Worm (Caenorhabditis elegans) whole organism, L4/young adult: ENCODE results near the gene F28F9.2.

Experiments used
- W03F9.2 ChIP-seq: fragments of 150-350 bp; optimal IDR thresholded peaks from 2 replicates; lab custom pipeline; 2014; ENCODE audit warnings: missing biosample characterization, missing genetic modification characterization
- dao-5 ChIP-seq: sonication (generic microtip); optimal IDR thresholded peaks from 2 replicates; lab custom pipeline; 2016; ENCODE audit warnings: missing genotype, missing genetic modification characterization, moderate library complexity, missing compliant biosample characterization
- him-1 ChIP-seq: sonication (generic microtip); optimal IDR thresholded peaks from 2 replicates; lab custom pipeline; 2016; ENCODE audit warnings: missing genotype, missing genetic modification reagents, missing genetic modification characterization, missing compliant biosample characterization

The F28F9.2 gene

DNA sequence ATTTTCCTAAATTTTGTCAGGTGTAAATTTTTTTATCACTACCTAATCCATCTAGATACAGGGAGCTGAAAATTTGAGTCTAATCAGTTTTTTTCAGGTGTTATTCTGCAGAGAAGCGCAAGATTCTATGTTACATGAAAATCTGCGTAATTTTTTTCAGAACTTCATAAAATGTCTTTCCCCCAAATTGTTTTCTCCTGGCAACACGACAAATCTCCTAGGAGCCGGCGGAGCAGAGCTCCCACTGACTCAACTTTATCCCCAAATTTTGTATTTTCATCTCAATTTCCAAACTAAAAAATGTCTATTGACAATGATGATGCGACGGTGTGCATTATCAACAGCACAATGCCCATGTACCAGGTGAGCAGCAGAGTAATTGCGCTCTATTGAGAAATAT is at the start of gene F28F9.2:
Gene F28F9.2, plus strand, starts transcription at position 301 of the 400 bp plus-strand sequence.
- TF ChIP-seq dao-5 = no peak
- TF ChIP-seq W03F9.2 = no peak
- no peak for TF ChIP-seq him-1 (tag; lab: Kevin White, UChicago)

DNA sequence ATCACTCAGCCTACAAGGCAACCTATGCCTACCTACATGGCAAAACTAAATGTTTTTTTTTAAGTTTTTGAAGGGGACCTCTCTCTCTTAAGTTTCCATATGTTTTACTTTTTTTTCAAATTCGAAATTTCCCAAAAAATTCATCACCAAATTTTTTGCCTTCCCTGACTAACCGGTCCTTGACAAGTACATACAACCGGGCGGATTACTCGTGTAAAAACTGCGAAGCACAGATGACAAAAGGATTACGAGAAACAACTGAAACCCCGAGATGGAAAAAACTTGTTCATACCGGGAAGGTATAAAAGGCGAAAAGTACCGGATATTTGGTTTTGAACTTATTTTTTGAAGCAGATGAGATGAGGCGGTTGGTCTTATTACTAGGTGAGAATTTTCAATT is 45.1 kb upstream of the F28F9.2 start, which contains the start of gene K09B3.1:
Gene K09B3.1, plus strand, starts transcription at position 301 of the 400 bp plus-strand sequence.
- TF ChIP-seq dao-5 = no peak
- no peak for TF ChIP-seq W03F9.2
- no peak for TF ChIP-seq him-1 (tag; lab: Kevin White, UChicago)

ce11 chrIV:3797442-3797841 is 42.1 kb upstream of the F28F9.2 start:
- TF ChIP-seq W03F9.2 (no peak), dao-5 (no peak), him-1 (tag; lab: Kevin White, UChicago) (no peak)

DNA sequence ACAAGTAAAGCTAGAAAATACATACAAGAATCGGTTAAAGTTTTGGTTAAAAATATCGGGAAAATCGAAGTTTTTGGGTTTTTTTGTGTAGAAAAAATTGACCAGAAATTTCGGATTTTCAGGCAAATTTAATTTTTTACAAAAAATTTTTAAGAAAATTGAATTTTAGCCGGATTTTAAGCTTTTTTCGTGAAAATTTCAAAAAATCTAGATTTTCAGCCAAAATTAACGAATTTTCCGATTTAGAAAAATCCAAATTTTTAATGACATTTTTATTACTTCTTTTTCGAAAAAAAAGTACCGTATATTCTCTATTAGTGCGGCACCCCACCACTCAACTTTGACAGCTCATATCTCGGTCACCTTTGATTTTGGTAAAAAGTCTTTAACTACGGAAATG is 38.6 kb upstream of the F28F9.2 start, which contains the start of gene osm-3:
Gene osm-3, minus strand, starts transcription at position 101 of the 400 bp plus-strand sequence.
- TF ChIP-seq him-1 (tag; lab: Kevin White, UChicago) (no peak), W03F9.2 (no peak), dao-5 (no peak)

DNA sequence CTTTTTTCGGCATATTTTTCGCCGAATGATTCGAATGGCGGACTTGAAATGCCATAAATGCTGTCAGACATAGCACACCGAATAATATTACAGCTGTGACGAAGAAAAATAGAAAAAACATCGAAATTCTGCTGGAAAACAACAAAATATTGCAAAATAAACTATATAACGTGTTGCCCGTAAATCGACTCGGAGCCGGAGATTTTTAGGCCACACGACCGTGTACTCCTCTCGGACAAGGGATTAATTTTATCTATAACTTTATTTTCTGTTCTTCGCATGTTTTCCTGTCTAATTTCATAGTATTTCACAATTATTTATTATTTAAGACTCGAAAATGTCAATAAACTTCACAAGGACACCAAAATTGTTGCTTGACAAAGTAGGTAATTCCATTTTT is 36.3 kb upstream of the F28F9.2 start, which contains the start of the genes algn-14 and M02B7.2:
Gene algn-14, minus strand, starts transcription at position 175 of the 400 bp plus-strand sequence.
Gene M02B7.2, plus strand, starts transcription at position 330 of the 400 bp plus-strand sequence.
- TF ChIP-seq dao-5 = no peak
- TF ChIP-seq W03F9.2 = peak; percentile 49

DNA sequence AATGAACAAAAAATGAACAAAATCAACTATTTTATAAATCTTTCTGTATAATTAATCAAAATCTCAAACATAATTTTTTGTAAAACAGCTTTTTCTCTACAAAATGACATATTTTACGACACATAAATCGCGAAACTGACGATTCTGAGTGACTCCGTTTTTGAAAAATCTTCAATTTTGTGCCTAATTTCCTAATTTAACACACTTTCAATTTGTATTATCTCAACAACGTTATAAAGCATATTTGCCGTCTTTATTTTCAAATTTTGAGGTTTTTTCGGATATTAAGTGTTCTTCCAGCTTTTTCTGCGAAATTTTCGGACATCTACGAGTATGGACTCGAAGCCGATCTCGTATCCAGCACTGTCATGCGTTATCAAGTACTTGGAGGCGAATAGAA is 34.3 kb upstream of the F28F9.2 start, which contains the start of gene fbxc-47:
Gene fbxc-47, plus strand, starts transcription at position 301 of the 400 bp plus-strand sequence.
- TF ChIP-seq dao-5 = no peak
- no peak for TF ChIP-seq him-1 (tag; lab: Kevin White, UChicago)
- no peak for TF ChIP-seq W03F9.2

ce11 chrIV:3807092-3807491 is 32.4 kb upstream of the F28F9.2 start, which contains the start of gene M02B7.7:
Gene M02B7.7 (minus strand): TSS chrIV:3807192.
- TF ChIP-seq dao-5 = no peak
- TF ChIP-seq him-1 (tag; lab: Kevin White, UChicago) = no peak
- TF ChIP-seq W03F9.2 = no peak

ce11 chrIV:3807545-3807944 is 32.0 kb upstream of the F28F9.2 start:
- TF ChIP-seq him-1 (tag; lab: Kevin White, UChicago) (no peak), W03F9.2 (no peak), dao-5 (no peak)

- TF ChIP-seq W03F9.2 (no peak), him-1 (tag; lab: Kevin White, UChicago) (no peak), dao-5 (no peak)
These were observed 26.7 kb upstream of the F28F9.2 start for ce11 chrIV:3812812-3813211.

- TF ChIP-seq dao-5 = no peak
- TF ChIP-seq W03F9.2 = no peak
- no peak for TF ChIP-seq him-1 (tag; lab: Kevin White, UChicago)
These were observed 24.8 kb upstream of the F28F9.2 start for ce11 chrIV:3814553-3815258.

ce11 chrIV:3815259-3815644 is 24.3 kb upstream of the F28F9.2 start:
- no peak for TF ChIP-seq him-1 (tag; lab: Kevin White, UChicago)
- TF ChIP-seq dao-5 = no peak
- no peak for TF ChIP-seq W03F9.2

- TF ChIP-seq dao-5 = no peak
- TF ChIP-seq W03F9.2 = no peak
- TF ChIP-seq him-1 (tag; lab: Kevin White, UChicago) = no peak
These were observed 22.3 kb upstream of the F28F9.2 start for ce11 chrIV:3817253-3817652.

DNA sequence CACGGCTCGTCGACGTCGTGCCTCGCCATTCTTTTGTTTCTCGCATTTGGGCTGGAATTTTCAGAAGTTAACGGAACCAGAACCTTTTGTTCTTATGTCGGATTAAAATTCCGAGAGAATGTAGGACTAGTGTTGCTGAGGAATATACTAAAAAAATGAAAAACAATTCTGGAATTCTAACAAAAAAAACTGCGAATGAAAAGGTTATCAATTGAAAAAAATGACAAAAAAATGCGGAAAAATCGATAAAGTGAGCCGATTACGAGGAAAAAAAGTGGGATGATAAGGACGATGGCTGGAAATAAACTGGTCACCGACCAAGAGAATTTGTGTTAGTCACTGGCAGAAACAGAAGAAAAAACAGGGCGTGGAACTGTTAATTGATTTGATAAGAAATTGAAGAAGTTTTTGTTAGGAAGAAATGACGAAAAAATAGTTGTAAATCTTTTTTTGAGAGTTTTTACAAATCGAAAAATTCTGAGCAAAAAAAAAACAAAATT is 20.2 kb upstream of the F28F9.2 start, which contains the start of gene bris-1:
Gene bris-1, minus strand, starts transcription at position 51 of the 500 bp plus-strand sequence.
- TF ChIP-seq dao-5 = no peak
- no peak for TF ChIP-seq W03F9.2
- no peak for TF ChIP-seq him-1 (tag; lab: Kevin White, UChicago)

DNA sequence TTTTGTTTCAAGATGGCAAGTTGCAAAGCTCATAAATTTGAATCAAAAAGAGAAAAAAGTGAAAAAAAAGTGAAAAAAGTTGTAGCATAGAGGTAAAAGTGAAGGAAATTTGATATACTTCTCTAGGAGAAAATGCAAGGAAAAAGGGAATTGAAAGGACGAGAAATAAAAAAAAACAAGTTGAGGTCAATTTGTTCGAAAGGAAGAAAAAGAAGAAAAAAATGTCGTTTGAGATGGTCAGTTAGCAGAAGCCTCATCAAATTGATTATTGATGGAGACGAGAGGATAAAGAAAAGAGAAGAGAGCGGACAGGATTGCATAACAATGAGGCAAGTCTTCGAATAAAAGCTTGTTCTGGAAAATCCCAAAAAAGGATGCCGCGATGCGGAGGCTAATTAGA is 19.4 kb upstream of the F28F9.2 start:
- TF ChIP-seq dao-5 (no peak), W03F9.2 (no peak), him-1 (tag; lab: Kevin White, UChicago) (no peak)

- TF ChIP-seq W03F9.2 = no peak
- no peak for TF ChIP-seq dao-5
- TF ChIP-seq him-1 (tag; lab: Kevin White, UChicago) = no peak
These were observed 18.0 kb upstream of the F28F9.2 start for ce11 chrIV:3821554-3821953.
